Worm (Caenorhabditis elegans) whole organism, L2 larva: ENCODE data around the gene R11E3.1.

Experiments
- R02D3.7 ChIP-seq: fragments of 150-350 bp; optimal IDR thresholded peaks from 2 replicates; lab custom pipeline; 2014; ENCODE audit warnings: missing biosample characterization, missing genetic modification characterization
- elt-3 ChIP-seq: sonication (generic microtip); optimal IDR thresholded peaks from 2 replicates; lab custom pipeline; 2017; ENCODE audit warnings: missing biosample characterization, missing genetic modification characterization
- peb-1 ChIP-seq: fragments of 150-350 bp; optimal IDR thresholded peaks from 2 replicates; lab custom pipeline; 2014; ENCODE audit warnings: missing biosample characterization, missing genetic modification characterization
- unc-55 ChIP-seq: fragments of 150-350 bp; sonication (generic microtip); optimal IDR thresholded peaks from 3 replicates; lab custom pipeline; 2014; ENCODE audit warnings: missing biosample characterization, missing genetic modification reagents, missing genetic modification characterization

DNA sequence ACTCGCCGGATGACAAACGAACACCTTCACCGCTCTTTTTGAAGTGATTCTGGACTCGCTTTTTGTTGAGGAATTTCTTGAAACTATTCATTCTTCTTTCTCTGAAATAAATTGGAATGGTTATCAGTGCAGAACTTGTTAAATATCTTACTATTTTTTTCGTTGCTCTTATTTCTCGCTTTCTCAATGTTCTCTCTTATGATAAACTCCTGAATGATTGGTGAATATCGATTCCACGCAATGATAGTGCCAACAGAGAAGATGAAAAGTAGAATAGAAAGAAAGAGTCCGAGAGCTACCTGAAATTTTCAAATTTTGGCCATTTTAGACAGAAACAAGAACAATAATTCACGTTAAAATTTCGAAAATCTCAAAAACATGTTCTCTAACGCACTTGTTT is 19.9 kb downstream of the R11E3.1 start, which contains the start of gene ubxn-6:
- TF ChIP-seq elt-3 = no peak
- TF ChIP-seq peb-1 (tag; lab: Kevin White, UChicago) = no peak
- no peak for TF ChIP-seq R02D3.7 (tag; lab: Kevin White, UChicago)
- no peak for TF ChIP-seq unc-55 (GFP tag; lab: Kevin White, UChicago)
